Fruit fly (Drosophila melanogaster): ENCODE data around the gene CG7568.

CG7568 gene

dm6 chr3R:29600762-29601161 lies at the start of gene CG7568:
Gene CG7568 (minus strand): TSS chr3R:29600862.
- TF ChIP-seq Myc (optimal IDR thresholded peaks at IDR 0.05) (no peak), Dif (GFP tag; optimal IDR thresholded peaks at IDR 0.05; ENCODE audit: partially characterized antibody) (no peak), Sp1 (GFP tag; optimal IDR thresholded peaks at IDR 0.05) (no peak), CrebA (GFP tag; optimal IDR thresholded peaks at IDR 0.05; ENCODE audit: borderline replicate concordance) (no peak), foxo (GFP tag; optimal IDR thresholded peaks at IDR 0.05) (no peak), Mio (GFP tag; optimal IDR thresholded peaks at IDR 0.05) (no peak), woc (GFP tag; optimal IDR thresholded peaks at IDR 0.05) (no peak), CG9705 (GFP tag; optimal IDR thresholded peaks at IDR 0.05) (no peak), psq (GFP tag; optimal IDR thresholded peaks at IDR 0.05) (no peak), h (GFP tag; optimal IDR thresholded peaks at IDR 0.05) (no peak), jim (GFP tag; optimal IDR thresholded peaks at IDR 0.05) (no peak), GATAd (GFP tag; optimal IDR thresholded peaks at IDR 0.05) (no peak)

- peak; percentile 7 for TF ChIP-seq OdsH (GFP tag; optimal IDR thresholded peaks at IDR 0.05)
- no peak for TF ChIP-seq pan (optimal IDR thresholded peaks at IDR 0.05)
- peak; percentile 24 for TF ChIP-seq ey (GFP tag; optimal IDR thresholded peaks at IDR 0.05)
- TF ChIP-seq fru (GFP tag; optimal IDR thresholded peaks at IDR 0.05), result peak; percentile 23
- TF ChIP-seq sage (GFP tag; optimal IDR thresholded peaks at IDR 0.05), result no peak
- TF ChIP-seq h (GFP tag; optimal IDR thresholded peaks at IDR 0.05), result peak; percentile 16
- TF ChIP-seq rgr (GFP tag; optimal IDR thresholded peaks at IDR 0.05), result peak; percentile 6
- TF ChIP-seq HLH106 (tag; optimal IDR thresholded peaks at IDR 0.05), result no peak
- peak in 1 of 2 experiments; percentile 44 for TF ChIP-seq foxo (GFP tag; optimal IDR thresholded peaks at IDR 0.05)
- no peak for TF ChIP-seq psq (GFP tag; optimal IDR thresholded peaks at IDR 0.05)
- no peak for TF ChIP-seq br (GFP tag; optimal IDR thresholded peaks at IDR 0.05)
- TF ChIP-seq CG9705 (GFP tag; optimal IDR thresholded peaks at IDR 0.05), result no peak
- TF ChIP-seq Abd-B (GFP tag; optimal IDR thresholded peaks at IDR 0.05), result no peak
- TF ChIP-seq Hnf4 (GFP tag; optimal IDR thresholded peaks at IDR 0.05), result no peak
- TF ChIP-seq CG32264 (GFP tag; optimal IDR thresholded peaks at IDR 0.05), result no peak
- TF ChIP-seq Rel (GFP tag; optimal IDR thresholded peaks at IDR 0.05), result no peak
- TF ChIP-seq Rel (tag; optimal IDR thresholded peaks at IDR 0.05), result no peak
- no peak for TF ChIP-seq Sp1 (GFP tag; optimal IDR thresholded peaks at IDR 0.05)
Measured at dm6 chr3R:29625883-29626282, 25.2 kb upstream of the CG7568 start.

dm6 chr3R:29620712-29621479 lies 20.2 kb upstream of the CG7568 start:
- TF ChIP-seq Hnf4 (GFP tag; optimal IDR thresholded peaks at IDR 0.05) (peak; percentile 49), h (GFP tag; optimal IDR thresholded peaks at IDR 0.05) (peak; percentile 24), Rel (GFP tag; optimal IDR thresholded peaks at IDR 0.05) (no peak), Rel (tag; optimal IDR thresholded peaks at IDR 0.05) (peak; percentile 52), Mio (GFP tag; optimal IDR thresholded peaks at IDR 0.05) (no peak), N (GFP tag; optimal IDR thresholded peaks at IDR 0.05) (no peak), Hr83 (GFP tag; optimal IDR thresholded peaks at IDR 0.05; ENCODE audit: poor library complexity, severe bottlenecking) (peak; percentile 29), br (GFP tag; optimal IDR thresholded peaks at IDR 0.05) (peak; percentile 11), rgr (GFP tag; optimal IDR thresholded peaks at IDR 0.05) (peak; percentile 0)

- TF ChIP-seq Dfd (GFP tag; optimal IDR thresholded peaks at IDR 0.05), result peak; percentile 78
- peak; percentile 99 for TF ChIP-seq HLH106 (tag; optimal IDR thresholded peaks at IDR 0.05)
- peak; percentile 57 for TF ChIP-seq dsf (GFP tag; optimal IDR thresholded peaks at IDR 0.05; ENCODE audit: borderline replicate concordance)
- peak; percentile 94 for TF ChIP-seq Rel (GFP tag; optimal IDR thresholded peaks at IDR 0.05)
- TF ChIP-seq Rel (tag; optimal IDR thresholded peaks at IDR 0.05), result peak; percentile 88
- TF ChIP-seq lola (GFP tag; optimal IDR thresholded peaks at IDR 0.05), result no peak
- TF ChIP-seq woc (GFP tag; optimal IDR thresholded peaks at IDR 0.05), result peak; percentile 72
- no peak for TF ChIP-seq pan (optimal IDR thresholded peaks at IDR 0.05)
- peak; percentile 69 for TF ChIP-seq Jra (GFP tag; optimal IDR thresholded peaks at IDR 0.05)
- no peak for TF ChIP-seq Vsx2 (GFP tag; optimal IDR thresholded peaks at IDR 0.05; ENCODE audit: partially characterized antibody)
- peak; percentile 81 for TF ChIP-seq CG32264 (GFP tag; optimal IDR thresholded peaks at IDR 0.05)
- TF ChIP-seq Hr83 (GFP tag; optimal IDR thresholded peaks at IDR 0.05; ENCODE audit: poor library complexity, severe bottlenecking), result peak; percentile 19
- no peak for TF ChIP-seq jim (GFP tag; optimal IDR thresholded peaks at IDR 0.05)
- peak; percentile 92 for TF ChIP-seq br (GFP tag; optimal IDR thresholded peaks at IDR 0.05)
- TF ChIP-seq tai (GFP tag; optimal IDR thresholded peaks at IDR 0.05), result peak; percentile 76
- peak; percentile 88 for TF ChIP-seq ey (GFP tag; optimal IDR thresholded peaks at IDR 0.05)
- TF ChIP-seq Hr78 (GFP tag; optimal IDR thresholded peaks at IDR 0.05), result no peak
- peak; percentile 61 for TF ChIP-seq CrebA (GFP tag; optimal IDR thresholded peaks at IDR 0.05; ENCODE audit: borderline replicate concordance)
- peak; percentile 97 for TF ChIP-seq rgr (GFP tag; optimal IDR thresholded peaks at IDR 0.05)
- no peak for TF ChIP-seq N (GFP tag; optimal IDR thresholded peaks at IDR 0.05)
- peak; percentile 97 for TF ChIP-seq OdsH (GFP tag; optimal IDR thresholded peaks at IDR 0.05)
- TF ChIP-seq dmrt93B (GFP tag; optimal IDR thresholded peaks at IDR 0.05), result peak; percentile 98
- peak; percentile 82 for TF ChIP-seq GATAd (GFP tag; optimal IDR thresholded peaks at IDR 0.05)
- TF ChIP-seq sage (GFP tag; optimal IDR thresholded peaks at IDR 0.05), result peak; percentile 94
- TF ChIP-seq Abd-B (GFP tag; optimal IDR thresholded peaks at IDR 0.05), result no peak
- peak; percentile 89 for TF ChIP-seq brk (GFP tag; optimal IDR thresholded peaks at IDR 0.05)
- TF ChIP-seq h (GFP tag; optimal IDR thresholded peaks at IDR 0.05), result peak; percentile 97
- TF ChIP-seq Myc (optimal IDR thresholded peaks at IDR 0.05), result no peak
- TF ChIP-seq usp (GFP tag; optimal IDR thresholded peaks at IDR 0.05), result no peak
- peak; percentile 94 for TF ChIP-seq Hnf4 (GFP tag; optimal IDR thresholded peaks at IDR 0.05)
- TF ChIP-seq psq (GFP tag; optimal IDR thresholded peaks at IDR 0.05), result peak; percentile 95
Measured at dm6 chr3R:29618515-29619157, 18.0 kb upstream of the CG7568 start, which contains the start of gene CG1907. Gene CG1907 (plus strand): TSS chr3R:29619065.

Measured in whole organism, wandering third instar larva.